Fruit fly (Drosophila melanogaster) whole organism, embryonic: ENCODE results near the gene p-cup.
A peak's percentile ranks its signal among the peaks of the same experiment; 100 is the strongest.

Experiments
- Asciz ChIP-seq: fragments of 200-800 bp; sonication (Bioruptor generic); optimal IDR thresholded peaks from 2 replicates; lab custom pipeline; 2017; ENCODE audit warnings: missing biosample characterization, mild to moderate bottlenecking, missing genetic modification characterization, missing genetic modification reagents
- B-H2 ChIP-seq: fragments of 200-800 bp; sonication (Bioruptor generic); optimal IDR thresholded peaks from 2 replicates; lab custom pipeline; 2018; ENCODE audit warnings: missing biosample characterization, mild to moderate bottlenecking, missing genetic modification characterization
- Bgb ChIP-seq: fragments of 200-800 bp; sonication (Bioruptor generic); IDR thresholded peaks from 2 replicates; pipeline ENCODE4 v1.3.6; 2022; ENCODE audit warnings: missing biosample characterization, missing genetic modification characterization; ENCODE audit not compliant: partially characterized antibody
- CG11085 ChIP-seq: fragments of 200-800 bp; sonication (Bioruptor generic); IDR thresholded peaks from 2 replicates; pipeline ENCODE4 v1.3.6; 2022; ENCODE audit warnings: missing biosample characterization, missing genetic modification characterization
- CG12391 ChIP-seq: fragments of 200-800 bp; sonication (Bioruptor generic); optimal IDR thresholded peaks from 3 replicates; lab custom pipeline; 2018; ENCODE audit warnings: missing biosample characterization, mild to moderate bottlenecking, missing genetic modification characterization, moderate library complexity
- CG12942 ChIP-seq: fragments of 200-800 bp; sonication (Bioruptor generic); optimal IDR thresholded peaks from 3 replicates; lab custom pipeline; 2016; ENCODE audit warnings: missing biosample characterization, missing genetic modification characterization
- CG13123 ChIP-seq: fragments of 200-800 bp; sonication (Bioruptor generic); optimal IDR thresholded peaks from 2 replicates; lab custom pipeline; 2016; ENCODE audit warnings: missing biosample characterization, missing genetic modification characterization
- CG13775 ChIP-seq: fragments of 200-800 bp; sonication (Bioruptor generic); optimal IDR thresholded peaks from 3 replicates; lab custom pipeline; 2017; ENCODE audit warnings: missing biosample characterization, mild to moderate bottlenecking, missing genetic modification characterization
- CG14014 ChIP-seq: fragments of 200-800 bp; sonication (Bioruptor generic); IDR thresholded peaks from 2 replicates; pipeline ENCODE4 v1.3.6; 2022; ENCODE audit warnings: missing biosample characterization, missing genetic modification characterization
- CG14965 ChIP-seq: fragments of 200-800 bp; sonication (Bioruptor generic); optimal IDR thresholded peaks from 2 replicates; lab custom pipeline; 2016; ENCODE audit warnings: missing biosample characterization, missing genetic modification characterization, borderline replicate concordance
- CG3281 ChIP-seq: fragments of 200-800 bp; sonication (Bioruptor generic); optimal IDR thresholded peaks from 3 replicates; lab custom pipeline; 2017; ENCODE audit warnings: missing biosample characterization, mild to moderate bottlenecking, missing genetic modification characterization
- CG3995 ChIP-seq: fragments of 200-800 bp; sonication (Bioruptor generic); optimal IDR thresholded peaks from 3 replicates; lab custom pipeline; 2016; ENCODE audit warnings: missing biosample characterization, missing genetic modification characterization
- CG4328 ChIP-seq: fragments of 200-800 bp; sonication (Bioruptor generic); optimal IDR thresholded peaks from 3 replicates; lab custom pipeline; 2017; ENCODE audit warnings: missing biosample characterization, missing genetic modification reagents, missing genetic modification characterization
- CG8290 ChIP-seq, 3 experiments: fragments of 200-800 bp; sonication (Bioruptor generic); optimal IDR thresholded peaks; 2 replicates each; lab custom pipeline; 2016 to 2019; ENCODE audit warnings: missing biosample characterization in 3 of 3, missing genetic modification characterization in 3 of 3, mild to moderate bottlenecking in 2 of 3, moderate library complexity in 1 of 3
- CG8478 ChIP-seq: fragments of >200 bp; optimal IDR thresholded peaks from 2 replicates; lab custom pipeline; 2018
- CG9215 ChIP-seq: fragments of 200-800 bp; sonication (Bioruptor generic); IDR thresholded peaks from 2 replicates; pipeline ENCODE4 v1.3.6; 2022; ENCODE audit warnings: missing biosample characterization, missing genetic modification characterization
- CG9609 ChIP-seq: fragments of 200-800 bp; sonication (Bioruptor generic); optimal IDR thresholded peaks from 3 replicates; lab custom pipeline; 2016; ENCODE audit warnings: missing biosample characterization, missing genetic modification characterization
- CG9817 ChIP-seq: fragments of 200-800 bp; sonication (Bioruptor generic); optimal IDR thresholded peaks from 2 replicates; lab custom pipeline; 2018; ENCODE audit warnings: missing biosample characterization, mild to moderate bottlenecking, missing genetic modification characterization, moderate library complexity
- Deaf1 ChIP-seq: fragments of 200-800 bp; optimal IDR thresholded peaks from 3 replicates; lab custom pipeline; 2019; ENCODE audit warnings: missing biosample characterization, mild to moderate bottlenecking, missing genetic modification characterization, moderate library complexity
- Elba2 ChIP-seq: fragments of 200-800 bp; sonication (Bioruptor generic); optimal IDR thresholded peaks from 3 replicates; lab custom pipeline; 2016; ENCODE audit warnings: missing biosample characterization, missing genetic modification characterization
- Ets65A ChIP-seq: fragments of 200-800 bp; sonication (Bioruptor generic); peaks from one replicate; lab custom pipeline; 2016; ENCODE audit warnings: missing biosample characterization, missing genetic modification characterization
- Hmr ChIP-seq: fragments of 200-800 bp; sonication (Bioruptor generic); optimal IDR thresholded peaks from 3 replicates; lab custom pipeline; 2017; ENCODE audit warnings: mild to moderate bottlenecking, missing biosample characterization, missing genetic modification reagents, missing genetic modification characterization
- Hr78 ChIP-seq, 2 experiments: fragments of 200-800 bp in 1 of 2; fragments of >200 bp in 1 of 2; sonication (Bioruptor generic) in 1 of 2; optimal IDR thresholded peaks; 2 replicates each; lab custom pipeline; 2017 to 2019; ENCODE audit warnings: missing biosample characterization in 2 of 2, missing genetic modification characterization in 2 of 2, mild to moderate bottlenecking in 1 of 2, moderate library complexity in 1 of 2
- Lhr ChIP-seq: fragments of 200-800 bp; sonication (Bioruptor generic); optimal IDR thresholded peaks from 3 replicates; lab custom pipeline; 2017; ENCODE audit warnings: mild to moderate bottlenecking, missing biosample characterization, missing genetic modification reagents, missing genetic modification characterization
- NC2α ChIP-seq: fragments of 200-800 bp; sonication (Bioruptor generic); optimal IDR thresholded peaks from 2 replicates; lab custom pipeline; 2016; ENCODE audit warnings: missing biosample characterization, missing genetic modification characterization
- NC2β ChIP-seq: fragments of 200-800 bp; sonication (Bioruptor generic); optimal IDR thresholded peaks from 2 replicates; lab custom pipeline; 2016; ENCODE audit warnings: missing biosample characterization, missing genetic modification characterization
- NFAT ChIP-seq: fragments of 200-800 bp; sonication (Bioruptor generic); IDR thresholded peaks from 2 replicates; pipeline ENCODE4 v1.3.6; 2022; ENCODE audit warnings: missing biosample characterization, missing genetic modification characterization
- Neu2 ChIP-seq: fragments of 200-800 bp; sonication (Bioruptor generic); optimal IDR thresholded peaks from 3 replicates; lab custom pipeline; 2016; ENCODE audit warnings: missing biosample characterization, missing genetic modification characterization, borderline replicate concordance
- Poxn ChIP-seq: fragments of 200-800 bp; sonication (Bioruptor generic); IDR thresholded peaks from 2 replicates; pipeline ENCODE4 v1.3.6; 2022; ENCODE audit warnings: missing biosample characterization, missing genetic modification characterization
- Scr ChIP-seq: fragments of 200-800 bp; sonication (Bioruptor generic); IDR thresholded peaks from 2 replicates; pipeline ENCODE4 v1.3.6; 2022; ENCODE audit warnings: missing biosample characterization, missing genetic modification characterization; ENCODE audit not compliant: partially characterized antibody
- Sox100B ChIP-seq: fragments of 200-800 bp; sonication (Bioruptor generic); optimal IDR thresholded peaks from 3 replicates; lab custom pipeline; 2018; ENCODE audit warnings: missing biosample characterization, mild to moderate bottlenecking, missing genetic modification characterization
- Xbp1 ChIP-seq: fragments of 200-800 bp; sonication (Bioruptor generic); optimal IDR thresholded peaks from 3 replicates; lab custom pipeline; 2016; ENCODE audit warnings: missing biosample characterization, mild to moderate bottlenecking, missing genetic modification characterization
- caup ChIP-seq: fragments of 200-800 bp; sonication (Bioruptor generic); optimal IDR thresholded peaks from 3 replicates; lab custom pipeline; 2017; ENCODE audit warnings: missing biosample characterization, mild to moderate bottlenecking, missing genetic modification characterization, moderate library complexity; ENCODE audit not compliant: severe bottlenecking
- da ChIP-seq: fragments of 200-800 bp; sonication (Bioruptor generic); optimal IDR thresholded peaks from 2 replicates; lab custom pipeline; 2016; ENCODE audit warnings: missing biosample characterization, missing genetic modification characterization
- dmrt99B ChIP-seq: fragments of 200-800 bp; sonication (Bioruptor generic); optimal IDR thresholded peaks from 2 replicates; lab custom pipeline; 2018; ENCODE audit warnings: missing biosample characterization, mild to moderate bottlenecking, missing genetic modification characterization, moderate library complexity
- eyg ChIP-seq: fragments of 200-800 bp; sonication (Bioruptor generic); optimal IDR thresholded peaks from 3 replicates; lab custom pipeline; 2016; ENCODE audit warnings: missing biosample characterization, missing genetic modification characterization
- gt ChIP-seq: fragments of 200-800 bp; sonication (Bioruptor generic); IDR thresholded peaks from 2 replicates; pipeline ENCODE4 v1.3.6; 2022; ENCODE audit warnings: missing biosample characterization, missing genetic modification characterization
- ham ChIP-seq: fragments of 200-800 bp; sonication (Bioruptor generic); IDR thresholded peaks from 2 replicates; pipeline ENCODE4 v1.3.6; 2022; ENCODE audit warnings: missing biosample characterization, missing genetic modification characterization
- ind ChIP-seq: fragments of 200-800 bp; sonication (Bioruptor generic); optimal IDR thresholded peaks from 3 replicates; lab custom pipeline; 2016; ENCODE audit warnings: missing biosample characterization, missing genetic modification characterization
- jigr1 ChIP-seq: fragments of 200-800 bp; sonication (Bioruptor generic); IDR thresholded peaks from 3 replicates; pipeline ENCODE4 v1.3.6; 2022; ENCODE audit warnings: missing biosample characterization, missing genetic modification characterization
- ken ChIP-seq: fragments of 200-800 bp; sonication (Bioruptor generic); IDR thresholded peaks from 3 replicates; pipeline ENCODE4 v1.3.6; 2022; ENCODE audit warnings: missing biosample characterization, missing genetic modification characterization
- knrl ChIP-seq: fragments of 200-800 bp; sonication (Bioruptor generic); IDR thresholded peaks from 3 replicates; pipeline ENCODE4 v1.3.6; 2022; ENCODE audit warnings: missing biosample characterization, missing genetic modification characterization; ENCODE audit not compliant: partially characterized antibody
- p53 ChIP-seq: fragments of 200-800 bp; sonication (Bioruptor generic); optimal IDR thresholded peaks from 2 replicates; lab custom pipeline; 2016; ENCODE audit warnings: missing biosample characterization, missing genetic modification characterization
- phol ChIP-seq: fragments of 200-800 bp; sonication (Bioruptor generic); optimal IDR thresholded peaks from 3 replicates; lab custom pipeline; 2018; ENCODE audit warnings: missing biosample characterization, mild to moderate bottlenecking, missing genetic modification characterization, moderate library complexity
- pnt ChIP-seq: fragments of 200-800 bp; sonication (Bioruptor generic); optimal IDR thresholded peaks from 3 replicates; lab custom pipeline; 2016; ENCODE audit warnings: missing biosample characterization, missing genetic modification characterization
- sens-2 ChIP-seq: fragments of 200-800 bp; sonication (Bioruptor generic); IDR thresholded peaks from 2 replicates; pipeline ENCODE4 v1.3.6; 2022; ENCODE audit warnings: missing biosample characterization, missing genetic modification characterization
- sima ChIP-seq: fragments of 200-800 bp; sonication (Bioruptor generic); optimal IDR thresholded peaks from 2 replicates; lab custom pipeline; 2016; ENCODE audit warnings: missing biosample characterization, missing genetic modification characterization
- sr ChIP-seq: fragments of 200-800 bp; sonication (Bioruptor generic); IDR thresholded peaks from 3 replicates; pipeline ENCODE4 v1.3.6; 2022; ENCODE audit warnings: missing biosample characterization, missing genetic modification characterization
- tgo ChIP-seq: fragments of 200-800 bp; sonication (Bioruptor generic); IDR thresholded peaks from 3 replicates; pipeline ENCODE4 v1.3.6; 2022; ENCODE audit warnings: missing biosample characterization, missing genetic modification characterization
- ttk ChIP-seq: fragments of 200-800 bp; sonication (Bioruptor generic); IDR thresholded peaks from 2 replicates; pipeline ENCODE4 v2.1.2; 2022; ENCODE audit warnings: missing biosample characterization, missing genetic modification characterization

The p-cup gene

dm6 chrX:17448674-17449073 lies at the start of gene p-cup:
Gene p-cup, minus strand, starts transcription at chrX:17448774.
- no peak for TF ChIP-seq NC2β (GFP tag; lab: Kevin White, UChicago)
- TF ChIP-seq sens-2 (GFP tag; lab: Robert Waterston, UW), result no peak
- no peak for TF ChIP-seq p53
- no peak for TF ChIP-seq Poxn (GFP tag; lab: Robert Waterston, UW)
- no peak for TF ChIP-seq phol (tag; lab: Kevin White, UChicago)
- TF ChIP-seq ind (GFP tag; lab: Kevin White, UChicago), result no peak
- TF ChIP-seq Sox100B, result no peak
- no peak for TF ChIP-seq NFAT (GFP tag; lab: Robert Waterston, UW)
- no peak for TF ChIP-seq NC2α (GFP tag; lab: Kevin White, UChicago)
- TF ChIP-seq tgo, result no peak
- TF ChIP-seq gt (GFP tag; lab: Robert Waterston, UW), result no peak
- no peak for TF ChIP-seq knrl (GFP tag; lab: Robert Waterston, UW)
- TF ChIP-seq dmrt99B (tag; lab: Kevin White, UChicago), result no peak
- no peak for TF ChIP-seq jigr1 (GFP tag; lab: Robert Waterston, UW)
- TF ChIP-seq CG8478 (lab: Kevin White, UChicago), result no peak
- TF ChIP-seq ken (GFP tag; lab: Robert Waterston, UW), result no peak
- TF ChIP-seq CG3995 (GFP tag; lab: Kevin White, UChicago), result no peak

dm6 chrX:17495244-17495798 lies 46.7 kb upstream of the p-cup start:
- TF ChIP-seq CG13775 (GFP tag; lab: Kevin White, UChicago) (peak; percentile 12), CG9609 (GFP tag; lab: Kevin White, UChicago) (no peak), Deaf1 (tag; lab: Kevin White, UChicago) (no peak), CG8290 (GFP tag; optimal IDR thresholded peaks at IDR 0.05; lab: Kevin White, UChicago) (no peak), CG8290 (tag; optimal IDR thresholded peaks at IDR 0.05; lab: Kevin White, UChicago) (no peak), Hr78 (GFP tag; optimal IDR thresholded peaks at IDR 0.05; lab: Kevin White, UChicago) (no peak), Bgb (GFP tag; lab: Robert Waterston, UW) (no peak), CG9215 (GFP tag; lab: Robert Waterston, UW) (no peak), eyg (GFP tag; lab: Kevin White, UChicago) (no peak), Asciz (GFP tag; lab: Kevin White, UChicago) (no peak), Scr (GFP tag; lab: Robert Waterston, UW) (no peak), CG11085 (no peak), Elba2 (GFP tag; lab: Kevin White, UChicago) (no peak), caup (GFP tag; lab: Kevin White, UChicago) (no peak), Neu2 (no peak), Lhr (GFP tag; lab: Kevin White, UChicago) (no peak), CG12391 (tag; lab: Kevin White, UChicago) (peak; percentile 4), CG12942 (GFP tag; lab: Kevin White, UChicago) (no peak), CG14965 (GFP tag; lab: Kevin White, UChicago) (no peak), CG4328 (no peak), ham (GFP tag; lab: Robert Waterston, UW) (no peak), sima (GFP tag; lab: Kevin White, UChicago) (no peak), Hmr (GFP tag; lab: Kevin White, UChicago) (no peak), tgo (no peak; the same call in 2 of the 3 replicates), Xbp1 (GFP tag; lab: Kevin White, UChicago) (no peak), CG13123 (GFP tag; lab: Kevin White, UChicago) (no peak), B-H2 (GFP tag; lab: Kevin White, UChicago) (no peak), CG3281 (GFP tag; lab: Kevin White, UChicago) (peak; percentile 18), pnt (no peak), CG9817 (tag; lab: Kevin White, UChicago) (no peak), Ets65A (GFP tag; lab: Kevin White, UChicago) (no peak), sr (GFP tag; lab: Robert Waterston, UW) (no peak), da (GFP tag; lab: Kevin White, UChicago) (no peak), ttk (GFP tag; lab: Robert Waterston, UW) (no peak), CG14014 (GFP tag; lab: Robert Waterston, UW) (no peak)
